Worm (Caenorhabditis elegans) whole organism, mixed stage, embryonic: ENCODE results near the gene F41E6.8.

Experiments
- bed-3 ChIP-seq: fragments of 200-800 bp; sonication (Bioruptor generic); optimal IDR thresholded peaks from 3 replicates; lab custom pipeline; 2018; ENCODE audit warnings: mild to moderate bottlenecking, missing genetic modification characterization, moderate library complexity, missing compliant biosample characterization
- elt-3 ChIP-seq: fragments of 150-350 bp; optimal IDR thresholded peaks from 2 replicates; lab custom pipeline; 2014; ENCODE audit warnings: missing biosample characterization, missing genetic modification characterization

DNA sequence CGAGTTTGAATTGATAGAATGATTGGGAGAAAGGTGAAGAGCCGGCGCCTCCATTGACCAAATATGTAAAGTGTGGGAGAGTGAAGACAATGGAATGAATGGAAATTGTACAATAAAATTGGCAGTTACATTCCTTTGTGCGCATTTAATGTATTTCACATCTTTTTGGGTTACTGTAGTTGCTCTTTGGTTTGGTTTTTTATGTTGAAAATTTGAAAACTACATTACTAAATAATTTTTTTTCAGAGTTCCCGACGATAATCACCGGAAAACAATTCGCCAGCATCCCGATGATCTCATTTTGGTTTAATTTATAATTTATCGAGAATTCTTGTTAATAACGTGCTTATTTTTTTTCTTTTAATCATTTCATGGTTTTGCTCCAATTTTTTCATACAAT, 20.4 kb downstream of the F41E6.8 start, which contains the start of gene C10B5.1:
- TF ChIP-seq bed-3 (no peak), elt-3 (tag; lab: Kevin White, UChicago) (no peak)
